Fruit fly (Drosophila melanogaster) whole organism, embryonic: ENCODE results near the gene vvl.
A peak's percentile ranks its signal among the peaks of the same experiment; 100 is the strongest.

Experiments
- Awh ChIP-seq: fragments of 200-800 bp; sonication (Bioruptor generic); IDR thresholded peaks from 2 replicates; pipeline ENCODE4, ENCODE4 v1.3.6; 2022; ENCODE audit warnings: missing biosample characterization, missing genetic modification characterization
- Bteb2 ChIP-seq: fragments of 200-800 bp; sonication (Bioruptor generic); optimal IDR thresholded peaks from 2 replicates; lab custom pipeline; 2016; ENCODE audit warnings: missing biosample characterization, missing genetic modification characterization
- CG1024 ChIP-seq: fragments of 200-800 bp; sonication (Bioruptor generic); IDR thresholded peaks from 2 replicates; pipeline ENCODE4 v1.3.6; 2022; ENCODE audit warnings: missing biosample characterization, missing genetic modification characterization
- CG10543 ChIP-seq: fragments of 200-800 bp; sonication (Bioruptor generic); optimal IDR thresholded peaks from 3 replicates; lab custom pipeline; 2017; ENCODE audit warnings: missing biosample characterization, mild to moderate bottlenecking, missing genetic modification characterization, moderate library complexity
- CG11085 ChIP-seq: fragments of 200-800 bp; sonication (Bioruptor generic); IDR thresholded peaks from 2 replicates; pipeline ENCODE4 v1.3.6; 2022; ENCODE audit warnings: missing biosample characterization, missing genetic modification characterization
- CG11560 ChIP-seq: fragments of 200-800 bp; sonication (Bioruptor generic); IDR thresholded peaks from 3 replicates; pipeline ENCODE4 v1.3.6; 2022; ENCODE audit warnings: missing biosample characterization, missing genetic modification characterization
- CG13296 ChIP-seq: fragments of 200-800 bp; sonication (Bioruptor generic); optimal IDR thresholded peaks from 3 replicates; lab custom pipeline; 2018; ENCODE audit warnings: missing biosample characterization, mild to moderate bottlenecking, missing genetic modification characterization
- CG13775 ChIP-seq: fragments of 200-800 bp; sonication (Bioruptor generic); optimal IDR thresholded peaks from 3 replicates; lab custom pipeline; 2017; ENCODE audit warnings: missing biosample characterization, mild to moderate bottlenecking, missing genetic modification characterization
- CG14860 ChIP-seq: fragments of 200-800 bp; sonication (Bioruptor generic); IDR thresholded peaks from 3 replicates; pipeline ENCODE4 v1.3.6; 2022; ENCODE audit warnings: missing biosample characterization, missing genetic modification characterization; ENCODE audit not compliant: partially characterized antibody
- CG1647 ChIP-seq: fragments of 200-800 bp; sonication (Bioruptor generic); optimal IDR thresholded peaks from 3 replicates; lab custom pipeline; 2016; ENCODE audit warnings: missing biosample characterization, missing genetic modification characterization
- CG17568 ChIP-seq: fragments of 200-800 bp; sonication (Bioruptor generic); optimal IDR thresholded peaks from 2 replicates; lab custom pipeline; 2018; ENCODE audit warnings: missing biosample characterization, mild to moderate bottlenecking, missing genetic modification characterization, moderate library complexity
- CG1792 ChIP-seq: fragments of 200-800 bp; sonication (Bioruptor generic); optimal IDR thresholded peaks from 2 replicates; lab custom pipeline; 2016; ENCODE audit warnings: missing biosample characterization, missing genetic modification characterization
- CG3407 ChIP-seq: fragments of 200-800 bp; sonication (Bioruptor generic); optimal IDR thresholded peaks from 2 replicates; lab custom pipeline; 2018; ENCODE audit warnings: missing biosample characterization, mild to moderate bottlenecking, missing genetic modification characterization
- CG43689 ChIP-seq: fragments of 200-800 bp; sonication (Bioruptor generic); IDR thresholded peaks from 2 replicates; pipeline ENCODE4 v1.3.6; 2022; ENCODE audit warnings: missing biosample characterization, missing genetic modification characterization
- CG4854 ChIP-seq: fragments of 200-800 bp; sonication (Bioruptor generic); optimal IDR thresholded peaks from 2 replicates; lab custom pipeline; 2016; ENCODE audit warnings: missing biosample characterization, missing genetic modification characterization, inconsistent platforms
- CG6765 ChIP-seq: fragments of 200-800 bp; sonication (Bioruptor generic); optimal IDR thresholded peaks from 3 replicates; lab custom pipeline; 2017; ENCODE audit warnings: missing biosample characterization, mild to moderate bottlenecking, missing genetic modification characterization
- CG6791 ChIP-seq: fragments of 200-800 bp; sonication (Bioruptor generic); IDR thresholded peaks from 3 replicates; pipeline ENCODE4 v1.3.6; 2022; ENCODE audit warnings: missing biosample characterization, missing genetic modification characterization; ENCODE audit not compliant: partially characterized antibody
- CG7745 ChIP-seq: fragments of 200-800 bp; sonication (Bioruptor generic); optimal IDR thresholded peaks from 2 replicates; lab custom pipeline; 2018; ENCODE audit warnings: missing biosample characterization, mild to moderate bottlenecking, missing genetic modification characterization, moderate library complexity
- CG7786 ChIP-seq: fragments of 200-800 bp; sonication (Bioruptor generic); optimal IDR thresholded peaks from 2 replicates; lab custom pipeline; 2016; ENCODE audit warnings: missing biosample characterization, missing genetic modification characterization
- CG9932 ChIP-seq: fragments of 200-800 bp; sonication (Bioruptor generic); IDR thresholded peaks from 2 replicates; pipeline ENCODE4 v1.3.6; 2022; ENCODE audit warnings: missing biosample characterization, missing genetic modification characterization
- Chrac-16 ChIP-seq: fragments of 200-800 bp; sonication (Bioruptor generic); optimal IDR thresholded peaks from 3 replicates; lab custom pipeline; 2016; ENCODE audit warnings: missing biosample characterization, missing genetic modification characterization
- CoRest ChIP-seq: fragments of 200-800 bp; sonication (Bioruptor generic); optimal IDR thresholded peaks from 3 replicates; lab custom pipeline; 2018; ENCODE audit warnings: missing biosample characterization, mild to moderate bottlenecking, missing genetic modification characterization, moderate library complexity
- Dek ChIP-seq: fragments of 200-800 bp; sonication (Bioruptor generic); optimal IDR thresholded peaks from 3 replicates; lab custom pipeline; 2019; ENCODE audit warnings: missing biosample characterization, mild to moderate bottlenecking, missing genetic modification characterization, moderate library complexity
- Dll ChIP-seq: fragments of 200-800 bp; sonication (Bioruptor generic); IDR thresholded peaks from 4 replicates; pipeline ENCODE4 v1.3.6; 2022; ENCODE audit warnings: missing biosample characterization, missing genetic modification characterization; ENCODE audit not compliant: partially characterized antibody
- Jarid2 ChIP-seq: fragments of 200-800 bp; sonication (Bioruptor generic); optimal IDR thresholded peaks from 3 replicates; lab custom pipeline; 2017; ENCODE audit warnings: mild to moderate bottlenecking, missing biosample characterization, missing genetic modification reagents, missing genetic modification characterization
- Kr ChIP-seq: fragments of 200-800 bp; sonication (Bioruptor generic); optimal IDR thresholded peaks from 2 replicates; lab custom pipeline; 2017; ENCODE audit warnings: missing biosample characterization, mild to moderate bottlenecking, missing genetic modification characterization
- Lhr ChIP-seq: fragments of 200-800 bp; sonication (Bioruptor generic); optimal IDR thresholded peaks from 3 replicates; lab custom pipeline; 2017; ENCODE audit warnings: mild to moderate bottlenecking, missing biosample characterization, missing genetic modification reagents, missing genetic modification characterization
- Med ChIP-seq: fragments of 200-800 bp; sonication (Bioruptor generic); peaks from one replicate; lab custom pipeline; 2016; ENCODE audit warnings: missing biosample characterization, missing genetic modification characterization, mild to moderate bottlenecking, inconsistent platforms, moderate library complexity
- NK7.1 ChIP-seq: fragments of 200-800 bp; sonication (Bioruptor generic); optimal IDR thresholded peaks from 3 replicates; lab custom pipeline; 2016; ENCODE audit warnings: missing biosample characterization, missing genetic modification characterization
- Oaz ChIP-seq: fragments of 200-800 bp; sonication (Bioruptor generic); IDR thresholded peaks from 2 replicates; pipeline ENCODE4 v1.3.6; 2022; ENCODE audit warnings: missing biosample characterization, missing genetic modification characterization
- Sox100B ChIP-seq: fragments of 200-800 bp; sonication (Bioruptor generic); optimal IDR thresholded peaks from 3 replicates; lab custom pipeline; 2018; ENCODE audit warnings: missing biosample characterization, mild to moderate bottlenecking, missing genetic modification characterization
- Trl ChIP-seq, 3 experiments: fragments of >200 bp in 2 of 3; fragments of 200-800 bp in 1 of 3; sonication (Bioruptor generic) in 1 of 3; optimal IDR thresholded peaks; 2 replicates in 1 of 3; 3 replicates in 2 of 3; lab custom pipeline; 2016 to 2017; ENCODE audit warnings: missing biosample characterization in 1 of 3, missing genetic modification characterization in 1 of 3
- Vsx1 ChIP-seq: fragments of 200-800 bp; sonication (Bioruptor generic); optimal IDR thresholded peaks from 2 replicates; lab custom pipeline; 2017; ENCODE audit warnings: missing biosample characterization, mild to moderate bottlenecking, missing genetic modification characterization, missing genetic modification reagents
- abd-A ChIP-seq: fragments of 200-800 bp; sonication (Bioruptor generic); optimal IDR thresholded peaks from 3 replicates; lab custom pipeline; 2019; ENCODE audit warnings: missing biosample characterization, mild to moderate bottlenecking, missing genetic modification characterization, moderate library complexity
- ac ChIP-seq: fragments of 200-800 bp; sonication (Bioruptor generic); optimal IDR thresholded peaks from 3 replicates; lab custom pipeline; 2017; ENCODE audit warnings: missing biosample characterization, mild to moderate bottlenecking, missing genetic modification characterization
- ara ChIP-seq: fragments of 200-800 bp; sonication (Bioruptor generic); IDR thresholded peaks from 2 replicates; pipeline ENCODE4 v1.3.6; 2022; ENCODE audit warnings: missing biosample characterization, missing genetic modification characterization
- cas ChIP-seq: fragments of 200-800 bp; sonication (Bioruptor generic); IDR thresholded peaks from 2 replicates; pipeline ENCODE4 v1.3.6; 2022; ENCODE audit warnings: missing biosample characterization, missing genetic modification characterization
- emc ChIP-seq: fragments of 200-800 bp; sonication (Bioruptor generic); optimal IDR thresholded peaks from 2 replicates; lab custom pipeline; 2016; ENCODE audit warnings: missing biosample characterization, missing genetic modification characterization
- gsb ChIP-seq: fragments of 200-800 bp; sonication (Bioruptor generic); IDR thresholded peaks from 2 replicates; pipeline ENCODE4 v1.3.6; 2022; ENCODE audit warnings: missing biosample characterization, missing genetic modification characterization
- insv ChIP-seq, 2 experiments: fragments of 200-800 bp; sonication (Bioruptor generic); optimal IDR thresholded peaks; 3 replicates each; lab custom pipeline; 2016 to 2018; ENCODE audit warnings: missing biosample characterization in 2 of 2, missing genetic modification characterization in 2 of 2
- mam ChIP-seq: fragments of 200-800 bp; sonication (Bioruptor generic); optimal IDR thresholded peaks from 3 replicates; lab custom pipeline; 2016; ENCODE audit warnings: missing biosample characterization, missing genetic modification characterization
- otp ChIP-seq: fragments of 200-800 bp; sonication (Bioruptor generic); IDR thresholded peaks from 3 replicates; pipeline ENCODE4, ENCODE4 v1.3.6; 2022; ENCODE audit warnings: missing biosample characterization, missing genetic modification characterization
- pita ChIP-seq: fragments of 200-800 bp; sonication (Bioruptor generic); optimal IDR thresholded peaks from 2 replicates; lab custom pipeline; 2017; ENCODE audit warnings: missing biosample characterization, mild to moderate bottlenecking, missing genetic modification characterization
- sens ChIP-seq: fragments of 200-800 bp; sonication (Bioruptor generic); peaks from one replicate; lab custom pipeline; 2016; ENCODE audit warnings: missing biosample characterization, missing genetic modification characterization
- sna ChIP-seq: fragments of 200-800 bp; sonication (Bioruptor generic); IDR thresholded peaks from 2 replicates; pipeline ENCODE4 v1.3.6; 2022; ENCODE audit warnings: missing biosample characterization, missing genetic modification characterization; ENCODE audit not compliant: partially characterized antibody
- vvl ChIP-seq: fragments of 200-800 bp; sonication (Bioruptor generic); IDR thresholded peaks from 2 replicates; pipeline ENCODE4 v1.3.6; 2022; ENCODE audit warnings: missing biosample characterization, missing genetic modification characterization
- zen ChIP-seq: fragments of 200-800 bp; sonication (Bioruptor generic); optimal IDR thresholded peaks from 3 replicates; lab custom pipeline; 2018; ENCODE audit warnings: missing biosample characterization, mild to moderate bottlenecking, missing genetic modification characterization, moderate library complexity

The vvl gene

DNA sequence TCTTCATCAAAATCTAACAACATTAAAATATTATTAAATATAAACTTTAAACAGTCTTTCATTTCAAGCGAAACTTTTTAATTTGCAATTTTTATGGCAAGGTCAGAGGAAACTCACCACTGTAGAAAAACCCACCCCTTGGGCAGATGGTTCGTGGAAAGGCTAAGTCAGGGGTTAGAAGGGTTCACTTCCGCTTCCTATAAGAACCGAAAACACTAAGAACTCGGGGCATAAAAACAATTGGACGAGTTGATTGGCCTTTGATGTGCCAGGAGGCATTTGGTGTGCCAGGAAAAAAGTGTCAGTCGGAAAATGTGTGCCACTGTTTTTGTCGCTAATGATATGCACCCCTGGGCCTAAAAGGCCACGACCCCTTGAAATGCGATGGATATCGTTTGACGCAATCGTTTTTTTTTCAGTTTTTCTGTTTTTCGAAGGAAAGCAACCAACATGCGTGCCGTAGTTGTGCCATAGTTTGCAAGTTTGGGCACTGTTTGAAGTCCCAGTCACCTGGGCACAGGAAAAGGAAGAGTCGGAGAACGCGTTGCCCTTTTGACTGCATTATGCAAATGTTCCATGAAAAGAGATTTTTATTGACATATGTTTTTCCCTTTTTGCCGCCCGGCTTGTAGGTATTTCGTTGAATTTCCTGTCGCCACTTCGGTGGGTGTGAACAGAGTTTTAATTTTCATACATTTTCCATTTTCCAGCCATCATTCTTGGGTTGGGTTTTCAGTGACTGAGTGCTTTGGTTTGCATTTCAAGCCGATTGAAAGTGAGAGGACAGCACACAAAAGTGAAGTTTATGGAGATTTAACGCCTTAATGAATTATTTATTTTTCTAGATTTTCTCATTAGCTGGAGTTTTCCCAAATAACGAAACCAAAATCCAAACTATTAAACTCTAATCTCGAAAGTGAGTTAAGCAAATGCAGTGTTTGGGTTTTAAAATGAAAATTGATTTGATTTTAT is 5.0 kb upstream of the vvl start (continued):
- no peak for TF ChIP-seq CG4854
- TF ChIP-seq CG17568 = no peak
- no peak for TF ChIP-seq CG13296 (GFP tag; lab: Kevin White, UChicago)
- TF ChIP-seq Kr (GFP tag; lab: Kevin White, UChicago) = peak; percentile 98
- TF ChIP-seq CG1792 (GFP tag; lab: Kevin White, UChicago) = no peak
- TF ChIP-seq CG1647 (GFP tag; lab: Kevin White, UChicago) = no peak
- TF ChIP-seq insv (GFP tag; optimal IDR thresholded peaks at IDR 0.05; lab: Kevin White, UChicago) = peak; percentile 19 to 92
- TF ChIP-seq sna (GFP tag; lab: Robert Waterston, UW) = no peak
- no peak for TF ChIP-seq CG10543 (GFP tag; lab: Kevin White, UChicago)
- no peak for TF ChIP-seq Lhr
- TF ChIP-seq Dll (GFP tag; lab: Robert Waterston, UW) = no peak
- TF ChIP-seq zen = peak; percentile 4
- no peak for TF ChIP-seq CoRest (tag; lab: Kevin White, UChicago)
- no peak for TF ChIP-seq Trl (optimal IDR thresholded peaks at IDR 0.05; lab: Kevin White, UChicago)
- TF ChIP-seq Trl (GFP tag; optimal IDR thresholded peaks at IDR 0.05; lab: Kevin White, UChicago) = no peak
- no peak for TF ChIP-seq NK7.1 (GFP tag; lab: Kevin White, UChicago)
- TF ChIP-seq pita (GFP tag; lab: Kevin White, UChicago) = peak; percentile 10
- TF ChIP-seq gsb (GFP tag; lab: Robert Waterston, UW) = no peak
- TF ChIP-seq CG6765 (GFP tag; lab: Kevin White, UChicago) = no peak
- TF ChIP-seq CG11085 (GFP tag; lab: Robert Waterston, UW) = no peak
- TF ChIP-seq CG9932 (GFP tag; lab: Robert Waterston, UW) = no peak
- TF ChIP-seq ac = no peak
- no peak for TF ChIP-seq cas (GFP tag; lab: Robert Waterston, UW)
- TF ChIP-seq, all 482 proteins: peak for 17

DNA sequence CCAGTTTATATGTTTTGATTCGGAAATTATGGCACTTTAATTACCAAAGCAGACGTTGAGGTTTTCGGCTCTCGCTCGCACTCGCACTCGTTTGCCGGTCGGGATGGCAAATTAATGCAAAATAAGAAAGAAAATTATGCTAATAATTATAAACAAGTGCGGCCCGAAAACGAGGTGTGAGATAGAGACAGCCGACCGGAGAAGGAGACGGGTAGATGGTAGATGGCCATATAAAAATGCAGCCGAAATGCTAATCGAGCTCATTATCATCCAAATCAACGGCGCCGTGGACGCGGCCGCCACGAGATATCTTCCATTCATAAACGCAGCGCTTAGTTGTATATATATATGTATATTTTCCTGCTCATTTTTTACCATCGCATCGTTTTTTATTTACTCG is 2.5 kb upstream of the vvl start:
- TF ChIP-seq vvl (GFP tag; lab: Robert Waterston, UW) (peak; percentile 98), sens (GFP tag; lab: Kevin White, UChicago) (peak; percentile 77), abd-A (tag; lab: Kevin White, UChicago) (peak; percentile 82), Vsx1 (GFP tag; lab: Kevin White, UChicago) (peak; percentile 16), otp (GFP tag; lab: Robert Waterston, UW) (no peak), Awh (peak; percentile 63; the same call in 1 of the 2 replicates), CG7745 (tag; lab: Kevin White, UChicago) (peak; percentile 18), CG43689 (GFP tag; lab: Robert Waterston, UW) (no peak), Oaz (GFP tag; lab: Robert Waterston, UW) (no peak), CG7786 (GFP tag; lab: Kevin White, UChicago) (no peak), CG3407 (GFP tag; lab: Kevin White, UChicago) (no peak), Dek (no peak), Jarid2 (no peak)

DNA sequence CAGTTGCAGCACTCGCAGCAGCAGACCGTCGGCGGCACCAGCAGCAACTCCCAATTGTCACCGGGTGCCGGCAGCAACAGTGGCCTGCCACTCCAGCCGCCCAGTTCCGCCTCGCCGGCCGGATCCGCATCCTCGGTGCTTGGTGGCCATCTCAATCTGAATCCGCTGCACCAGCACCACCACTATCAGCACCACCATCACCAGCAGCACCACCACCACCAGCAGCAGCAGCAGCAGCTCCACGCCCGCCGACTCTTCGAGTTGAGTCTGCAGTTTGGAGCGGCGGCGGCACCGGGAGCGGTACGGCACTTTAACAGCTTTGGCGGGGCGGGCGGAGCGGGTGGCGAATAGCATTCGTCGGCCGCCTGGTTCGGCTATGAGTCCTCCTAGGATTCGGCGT is 2.7 kb downstream of the vvl start:
- TF ChIP-seq Sox100B (GFP tag; lab: Kevin White, UChicago) (no peak), Bteb2 (no peak), CG14860 (0 out of 3 replicates have a peak, but pooled peaks have one; percentile 31), Chrac-16 (no peak), Med (GFP tag; lab: Kevin White, UChicago) (peak; percentile 61), mam (GFP tag; lab: Kevin White, UChicago) (no peak), emc (GFP tag; lab: Kevin White, UChicago) (no peak), CG11560 (tag; lab: Robert Waterston, UW) (0 out of 3 replicates have a peak, but pooled peaks have one; percentile 19), ara (no peak), CG1024 (0 out of 2 replicates have a peak, but pooled peaks have one; percentile 13), CG13775 (GFP tag; lab: Kevin White, UChicago) (peak; percentile 67), CG6791 (GFP tag; lab: Robert Waterston, UW) (0 out of 3 replicates have a peak, but pooled peaks have one; percentile 24)
